Fruit fly (Drosophila melanogaster): ENCODE results near the gene mys.

The mys gene

DNA sequence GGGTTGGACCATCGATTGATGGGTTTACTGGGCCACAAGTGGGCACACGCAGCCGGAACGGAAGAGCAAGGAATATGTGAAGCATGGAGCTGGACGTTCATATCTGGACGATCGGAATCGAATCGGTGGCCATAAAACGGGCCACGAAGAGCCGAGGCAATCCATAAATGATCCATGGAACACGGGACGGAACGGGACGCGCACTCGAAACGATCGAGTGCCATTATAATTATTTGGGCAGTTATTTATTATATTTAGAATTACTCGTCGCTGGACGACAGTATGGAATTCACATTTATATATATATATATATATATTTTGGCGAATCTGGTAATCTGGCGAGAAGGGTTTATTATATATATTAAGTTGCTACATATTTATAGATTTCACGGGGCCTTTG, 46.5 kb downstream of the mys start:
- TF ChIP-seq Ets96B (tag; optimal IDR thresholded peaks at IDR 0.05) = no peak
- TF ChIP-seq CG11902 (GFP tag; optimal IDR thresholded peaks at IDR 0.05) = no peak
- TF ChIP-seq esn (GFP tag; optimal IDR thresholded peaks at IDR 0.05) = no peak
- no peak for TF ChIP-seq CG6792 (GFP tag; optimal IDR thresholded peaks at IDR 0.05)
- no peak for TF ChIP-seq Hr38 (GFP tag; optimal IDR thresholded peaks at IDR 0.05)
- TF ChIP-seq CG8319 (GFP tag; optimal IDR thresholded peaks at IDR 0.05) = no peak
- TF ChIP-seq pdm3 (GFP tag; optimal IDR thresholded peaks at IDR 0.05) = no peak
- TF ChIP-seq Eip93F (GFP tag; optimal IDR thresholded peaks at IDR 0.05) = no peak
- no peak for TF ChIP-seq CG15336 (GFP tag; IDR thresholded peaks at IDR 0.05)
- TF ChIP-seq Smox (GFP tag; optimal IDR thresholded peaks at IDR 0.05) = no peak
- TF ChIP-seq CG10631 (GFP tag; optimal IDR thresholded peaks at IDR 0.05) = no peak

DNA sequence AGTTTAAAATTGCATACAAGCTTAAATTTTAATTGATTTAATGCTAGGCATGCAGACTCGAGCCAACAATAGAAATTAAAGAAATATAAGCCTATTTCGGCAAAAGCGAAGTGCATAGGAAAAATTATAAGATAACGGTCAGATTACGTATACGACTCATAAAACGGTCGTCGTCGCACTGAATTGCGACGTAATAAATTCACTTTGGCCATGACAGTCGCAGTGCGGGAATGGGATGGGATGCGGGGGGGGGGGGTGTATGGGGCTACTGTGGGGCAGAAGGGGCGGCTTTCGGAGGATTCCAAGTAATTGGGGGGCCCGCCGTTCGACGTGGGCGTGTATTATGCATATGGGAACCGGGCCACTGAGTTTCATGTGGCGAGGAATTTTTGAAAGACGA, 49.5 kb downstream of the mys start:
- TF ChIP-seq vri (GFP tag; optimal IDR thresholded peaks at IDR 0.05) = peak; percentile 76
- TF ChIP-seq dsx (GFP tag; optimal IDR thresholded peaks at IDR 0.05; ENCODE audit: poor library complexity, severe bottlenecking) = no peak

DNA sequence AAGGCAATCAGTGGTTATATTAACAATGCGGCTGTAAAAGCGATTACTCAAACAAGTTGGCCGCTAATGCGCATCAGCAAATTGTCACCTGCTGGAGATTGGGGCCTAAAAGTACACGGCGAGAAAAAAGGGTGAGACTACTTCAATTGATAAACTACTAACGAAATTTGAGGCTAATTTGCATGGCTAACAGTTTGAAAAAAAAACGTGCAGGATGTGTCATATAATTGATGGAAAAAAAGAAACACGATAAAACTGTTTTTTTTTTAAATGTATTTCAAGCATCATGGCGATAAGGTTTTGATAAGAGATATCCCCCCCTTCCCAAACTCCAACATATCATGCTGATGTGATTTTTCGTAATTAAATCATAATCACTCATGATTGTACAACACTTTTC, 51.3 kb downstream of the mys start:
- TF ChIP-seq Met (GFP tag; optimal IDR thresholded peaks at IDR 0.05) (peak; percentile 2), svp (GFP tag) (peak; percentile 51), lz (GFP tag; optimal IDR thresholded peaks at IDR 0.05) (peak; percentile 10), esn (GFP tag; optimal IDR thresholded peaks at IDR 0.05) (peak; percentile 8), CG1621 (tag; optimal IDR thresholded peaks at IDR 0.05) (no peak), CG10669 (GFP tag; optimal IDR thresholded peaks at IDR 0.05) (no peak), Eip78C (GFP tag) (peak; percentile 59)

DNA sequence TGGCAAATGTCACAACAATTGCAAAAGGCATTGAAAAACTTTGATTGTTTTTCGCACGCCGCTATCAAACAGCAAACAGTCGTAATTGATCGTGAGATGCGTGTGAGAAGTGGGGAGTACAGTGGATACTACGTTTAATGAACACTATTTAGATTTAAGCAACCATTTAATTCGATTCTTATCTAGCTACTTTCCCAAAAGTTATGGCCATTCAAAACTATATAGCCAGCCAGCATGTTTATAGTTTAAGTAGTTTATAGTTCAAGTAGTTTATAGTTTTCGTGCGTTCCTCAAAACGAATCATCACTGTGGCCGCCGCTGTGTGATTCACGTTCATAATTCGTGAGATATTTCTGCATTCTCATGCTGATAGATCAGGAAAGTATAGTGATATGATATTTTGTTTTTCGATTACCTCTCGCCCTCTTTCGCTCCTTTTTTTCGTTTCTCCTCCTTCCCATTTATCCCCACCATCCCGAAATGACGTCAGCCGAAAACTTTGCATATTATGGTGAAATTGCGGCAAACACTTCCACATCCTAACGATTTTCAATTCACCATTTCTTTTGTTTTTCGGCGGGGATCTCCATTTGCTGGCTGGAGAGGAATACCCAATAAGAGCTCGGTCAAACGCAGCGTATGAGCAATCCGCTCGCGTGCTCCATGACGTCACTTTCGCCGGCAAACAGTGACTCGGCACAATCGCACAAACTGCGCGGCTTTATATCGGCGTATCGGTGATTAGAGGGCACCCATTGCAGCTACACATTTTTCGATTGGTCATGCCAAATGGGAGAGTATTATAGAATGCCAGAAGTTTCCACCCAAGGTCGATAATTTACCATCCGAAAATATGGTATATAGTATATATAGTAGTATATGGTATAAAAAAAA, 52.2 kb downstream of the mys start:
- TF ChIP-seq Eip93F (GFP tag; optimal IDR thresholded peaks at IDR 0.05) (no peak), Hr39 (GFP tag; optimal IDR thresholded peaks at IDR 0.05) (peak; percentile 25), CG4318 (GFP tag; optimal IDR thresholded peaks at IDR 0.05) (no peak), Eip75B (GFP tag; optimal IDR thresholded peaks at IDR 0.05) (no peak), CG6854 (GFP tag; optimal IDR thresholded peaks at IDR 0.05) (no peak), OdsH (GFP tag; optimal IDR thresholded peaks at IDR 0.05) (no peak), CG10669 (GFP tag; optimal IDR thresholded peaks at IDR 0.05) (no peak), CG11294 (GFP tag; IDR thresholded peaks at IDR 0.05) (peak; percentile 50; the same call in 1 of the 2 replicates), CG6808 (GFP tag; optimal IDR thresholded peaks at IDR 0.05) (no peak), CG15336 (GFP tag; IDR thresholded peaks at IDR 0.05) (0 out of 2 replicates have a peak, but pooled peaks have one; percentile 16), CG8119 (GFP tag; IDR thresholded peaks at IDR 0.05) (no peak), dac (GFP tag; optimal IDR thresholded peaks at IDR 0.05) (no peak), CG3032 (tag; optimal IDR thresholded peaks at IDR 0.05) (no peak), Hr4 (GFP tag; optimal IDR thresholded peaks at IDR 0.05) (peak; percentile 24), Sox14 (GFP tag; optimal IDR thresholded peaks at IDR 0.05) (no peak), CG6163 (GFP tag; IDR thresholded peaks at IDR 0.05) (0 out of 3 replicates have a peak, but pooled peaks have one; percentile 17), CG9139 (GFP tag; optimal IDR thresholded peaks at IDR 0.05) (no peak), Met (GFP tag; optimal IDR thresholded peaks at IDR 0.05) (peak; percentile 3), CG16779 (tag; optimal IDR thresholded peaks at IDR 0.05) (no peak), esn (GFP tag; optimal IDR thresholded peaks at IDR 0.05) (peak; percentile 15), net (GFP tag; optimal IDR thresholded peaks at IDR 0.05) (no peak), CG3919 (GFP tag; optimal IDR thresholded peaks at IDR 0.05) (no peak), fkh (GFP tag; optimal IDR thresholded peaks at IDR 0.05) (peak; percentile 31), CG34406 (GFP tag; optimal IDR thresholded peaks at IDR 0.05) (no peak), CG10631 (GFP tag; optimal IDR thresholded peaks at IDR 0.05) (peak; percentile 17), Sox102F (GFP tag; optimal IDR thresholded peaks at IDR 0.05) (no peak), dsx (GFP tag; optimal IDR thresholded peaks at IDR 0.05; ENCODE audit: poor library complexity, severe bottlenecking) (no peak), pdm3 (GFP tag; optimal IDR thresholded peaks at IDR 0.05) (peak; percentile 36), Eip78C (GFP tag) (peak; percentile 54), CG6276 (GFP tag; optimal IDR thresholded peaks at IDR 0.05) (no peak), CG6792 (GFP tag; optimal IDR thresholded peaks at IDR 0.05) (peak; percentile 0), Smox (GFP tag; optimal IDR thresholded peaks at IDR 0.05) (no peak), cyc (GFP tag; optimal IDR thresholded peaks at IDR 0.05) (peak; percentile 13), vri (GFP tag; optimal IDR thresholded peaks at IDR 0.05) (no peak), Sox15 (GFP tag; optimal IDR thresholded peaks at IDR 0.05) (no peak), CG11902 (GFP tag; optimal IDR thresholded peaks at IDR 0.05) (no peak), acj6 (GFP tag; optimal IDR thresholded peaks at IDR 0.05) (peak; percentile 15)

All from whole organism, prepupa.